Fruit fly (Drosophila melanogaster) S2 (cell line): ENCODE data around the gene Taf10.

Experiments used
- CG8478 ChIP-seq: fragments of >200 bp; optimal IDR thresholded peaks from 2 replicates; lab custom pipeline; 2018
- CTCF ChIP-seq, 2 experiments: fragments of >200 bp; optimal IDR thresholded peaks; 2 replicates each; lab custom pipeline; 2018

dm6 chr2L:2806190-2806763 lies 38.6 kb downstream of the Taf10 start:
- TF ChIP-seq CG8478 (lab: Kevin White, UChicago) (no peak), CTCF (optimal IDR thresholded peaks at IDR 0.05; lab: Kevin White, UChicago) (no peak)
